Fruit fly (Drosophila melanogaster) whole organism, adult: ENCODE data around the gene her.

Source experiments
- CG12768 ChIP-seq: fragments of 200-800 bp; sonication (Bioruptor generic); optimal IDR thresholded peaks from 2 replicates; lab custom pipeline; 2017; ENCODE audit warnings: missing biosample characterization, missing genetic modification characterization, mild to moderate bottlenecking, moderate library complexity, missing genetic modification reagents
- CG33017 ChIP-seq: fragments of 200-800 bp; sonication (Bioruptor generic); optimal IDR thresholded peaks from 2 replicates; lab custom pipeline; 2018; ENCODE audit warnings: missing biosample characterization, mild to moderate bottlenecking, missing genetic modification characterization, moderate library complexity
- CG5204 ChIP-seq: fragments of 200-800 bp; sonication (Bioruptor generic); optimal IDR thresholded peaks from 2 replicates; lab custom pipeline; 2016; ENCODE audit warnings: missing biosample characterization, missing genetic modification characterization
- kay ChIP-seq: fragments of 200-800 bp; sonication (Bioruptor generic); peaks from one replicate; lab custom pipeline; 2016; ENCODE audit warnings: missing biosample characterization, missing genetic modification characterization, borderline replicate concordance

dm6 chr2L:16718446-16719173, 41.6 kb downstream of the her start:
- no peak for TF ChIP-seq CG12768
- TF ChIP-seq kay (GFP tag; lab: Kevin White, UChicago), result no peak
- no peak for TF ChIP-seq CG5204 (GFP tag; lab: Kevin White, UChicago)
- no peak for TF ChIP-seq CG33017 (tag; lab: Kevin White, UChicago)
